Fruit fly (Drosophila melanogaster): ENCODE data around the gene kipf.
A peak's percentile ranks its signal among the peaks of the same experiment; 100 is the strongest.

The kipf gene

DNA sequence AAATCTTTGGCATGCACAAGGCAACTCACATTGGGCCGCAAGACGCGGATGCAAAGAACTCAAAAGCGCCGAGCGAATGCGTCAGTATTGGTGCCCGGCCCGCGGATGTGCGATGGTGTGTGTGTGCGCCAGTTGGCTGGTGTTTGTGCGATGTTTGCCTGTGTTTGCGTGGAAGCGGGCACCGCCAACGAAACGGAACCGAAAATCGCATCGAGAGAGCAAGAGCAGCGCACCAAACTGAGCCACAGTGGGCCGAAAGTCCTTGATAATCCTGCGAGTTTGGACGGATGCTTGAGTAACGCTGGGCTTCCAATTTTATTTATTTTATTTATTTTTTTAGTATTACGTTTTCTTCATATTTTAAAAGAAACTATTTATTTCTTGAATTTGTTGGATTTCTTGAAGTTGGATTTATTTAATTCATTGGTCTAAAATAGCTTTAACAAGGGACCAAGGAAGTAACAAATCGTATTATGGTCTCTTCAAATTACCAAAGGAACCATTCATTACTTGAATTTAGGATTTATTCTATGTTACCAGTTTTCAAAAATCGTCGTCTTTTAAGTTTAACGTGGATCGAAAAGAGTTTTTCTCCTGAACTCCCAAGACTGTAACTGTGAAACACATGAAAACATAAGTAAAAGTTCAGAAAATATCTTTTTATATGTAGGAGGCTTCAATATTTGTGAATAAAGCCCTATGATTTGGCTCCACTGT, 49.3 kb downstream of the kipf start (continued):
- TF ChIP-seq Bgb (GFP tag; IDR thresholded peaks at IDR 0.05; ENCODE audit: partially characterized antibody) (no peak), HHEX (GFP tag; optimal IDR thresholded peaks at IDR 0.05) (no peak), CG9609 (GFP tag; optimal IDR thresholded peaks at IDR 0.05) (no peak), chn (GFP tag; optimal IDR thresholded peaks at IDR 0.05) (peak; percentile 11), ci (GFP tag; IDR thresholded peaks at IDR 0.05) (no peak), grn (GFP tag; optimal IDR thresholded peaks at IDR 0.05) (no peak), CG3847 (GFP tag; IDR thresholded peaks at IDR 0.05) (no peak), pho (GFP tag; optimal IDR thresholded peaks at IDR 0.05) (no peak), kni (GFP tag; optimal IDR thresholded peaks at IDR 0.05) (no peak), wek (GFP tag; optimal IDR thresholded peaks at IDR 0.05) (no peak), cwo (GFP tag; optimal IDR thresholded peaks at IDR 0.05) (no peak), CG6272 (GFP tag; IDR thresholded peaks at IDR 0.05) (0 out of 2 replicates have a peak, but pooled peaks have one; percentile 6), unpg (GFP tag; optimal IDR thresholded peaks at IDR 0.05) (no peak), CG12659 (GFP tag; optimal IDR thresholded peaks at IDR 0.05) (peak; percentile 6), CG13424 (tag; optimal IDR thresholded peaks at IDR 0.05) (no peak), mam (GFP tag; optimal IDR thresholded peaks at IDR 0.05) (no peak), CG6175 (GFP tag; IDR thresholded peaks at IDR 0.05) (no peak), CG11695 (GFP tag; IDR thresholded peaks at IDR 0.05) (no peak), CG33213 (GFP tag; optimal IDR thresholded peaks at IDR 0.05) (no peak), CG6854 (GFP tag; optimal IDR thresholded peaks at IDR 0.05) (no peak), TFAM (GFP tag; optimal IDR thresholded peaks at IDR 0.05) (no peak), gcm (GFP tag; optimal IDR thresholded peaks at IDR 0.05) (no peak), zen2 (GFP tag; IDR thresholded peaks at IDR 0.05; ENCODE audit: partially characterized antibody) (no peak), CG2712 (tag; optimal IDR thresholded peaks at IDR 0.05) (peak; percentile 76), jigr1 (GFP tag; IDR thresholded peaks at IDR 0.05) (no peak), CG6791 (GFP tag; IDR thresholded peaks at IDR 0.05; ENCODE audit: partially characterized antibody) (no peak), ttk (GFP tag; IDR thresholded peaks at IDR 0.05) (no peak; the same call in 1 of the 2 replicates), CG10462 (GFP tag; optimal IDR thresholded peaks at IDR 0.05) (peak; percentile 22), dmrt11E (tag; optimal IDR thresholded peaks at IDR 0.05) (peak; percentile 84), otp (GFP tag; IDR thresholded peaks at IDR 0.05) (no peak), CG13287 (GFP tag; IDR thresholded peaks at IDR 0.05; ENCODE audit: partially characterized antibody) (no peak), ERR (GFP tag; optimal IDR thresholded peaks at IDR 0.05) (no peak), CG1792 (GFP tag; optimal IDR thresholded peaks at IDR 0.05) (no peak), maf-S (GFP tag; optimal IDR thresholded peaks at IDR 0.05) (no peak), fu2 (GFP tag; optimal IDR thresholded peaks at IDR 0.05) (no peak), HmgZ (tag; optimal IDR thresholded peaks at IDR 0.05) (no peak), CG11723 (GFP tag; optimal IDR thresholded peaks at IDR 0.05) (peak; percentile 54), Taf1 (GFP tag; IDR thresholded peaks at IDR 0.05) (no peak), CG15011 (GFP tag; optimal IDR thresholded peaks at IDR 0.05) (no peak), CG12744 (GFP tag; optimal IDR thresholded peaks at IDR 0.05) (no peak), CG3407 (GFP tag; optimal IDR thresholded peaks at IDR 0.05) (peak; percentile 63), lmd (GFP tag; IDR thresholded peaks at IDR 0.05) (0 out of 2 replicates have a peak, but pooled peaks have one; percentile 15), PHDP (tag; optimal IDR thresholded peaks at IDR 0.05) (no peak), Kr (GFP tag; optimal IDR thresholded peaks at IDR 0.05) (no peak), Gug (GFP tag; IDR thresholded peaks at IDR 0.05) (peak; percentile 9; the same call in 1 of the 4 replicates), CG7357 (GFP tag; IDR thresholded peaks at IDR 0.05) (no peak), CG17186 (GFP tag; optimal IDR thresholded peaks at IDR 0.05) (no peak), Oli (tag; optimal IDR thresholded peaks at IDR 0.05) (peak; percentile 79), CG7839 (tag; optimal IDR thresholded peaks at IDR 0.05) (peak; percentile 61), sqz (GFP tag; optimal IDR thresholded peaks at IDR 0.05) (peak; percentile 45)
